Fruit fly (Drosophila melanogaster) whole organism, embryonic: ENCODE measurements around the gene CG9837.

Experiments used
- BEAF-32 ChIP-seq: fragments of 200-800 bp; sonication (Bioruptor generic); optimal IDR thresholded peaks from 3 replicates; lab custom pipeline; 2017; ENCODE audit warnings: missing biosample characterization, missing genetic modification characterization, mild to moderate bottlenecking, moderate library complexity, missing genetic modification reagents
- CG15269 ChIP-seq: fragments of 200-800 bp; sonication (Bioruptor generic); optimal IDR thresholded peaks from 2 replicates; lab custom pipeline; 2018; ENCODE audit warnings: missing biosample characterization, mild to moderate bottlenecking, missing genetic modification characterization, moderate library complexity
- CG32767 ChIP-seq: fragments of 200-800 bp; sonication (Bioruptor generic); IDR thresholded peaks from 2 replicates; pipeline ENCODE4 v1.3.6; 2022; ENCODE audit warnings: missing biosample characterization, missing genetic modification characterization
- Camta ChIP-seq: fragments of 200-800 bp; sonication (Bioruptor generic); optimal IDR thresholded peaks from 2 replicates; lab custom pipeline; 2016; ENCODE audit warnings: missing biosample characterization, missing genetic modification characterization
- CkIIα-i1 ChIP-seq: fragments of 200-800 bp; sonication (Bioruptor generic); IDR thresholded peaks from 2 replicates; pipeline ENCODE4 v1.3.6; 2022; ENCODE audit warnings: missing biosample characterization, missing genetic modification characterization
- GATAe ChIP-seq: fragments of 200-800 bp; sonication (Bioruptor generic); conservative IDR thresholded peaks from 2 replicates; pipeline ENCODE4 v1.3.6; 2022; ENCODE audit warnings: missing biosample characterization, missing genetic modification characterization
- MTF-1 ChIP-seq: fragments of 200-800 bp; sonication (Bioruptor generic); optimal IDR thresholded peaks from 2 replicates; lab custom pipeline; 2018; ENCODE audit warnings: missing biosample characterization, mild to moderate bottlenecking, missing genetic modification characterization, borderline replicate concordance
- Nf-YA ChIP-seq: fragments of 200-800 bp; sonication (Bioruptor generic); IDR thresholded peaks from 2 replicates; pipeline ENCODE4 v1.3.6; 2022; ENCODE audit warnings: missing biosample characterization, missing genetic modification characterization
- Oaz ChIP-seq: fragments of 200-800 bp; sonication (Bioruptor generic); IDR thresholded peaks from 2 replicates; pipeline ENCODE4 v1.3.6; 2022; ENCODE audit warnings: missing biosample characterization, missing genetic modification characterization
- ab ChIP-seq: fragments of 200-800 bp; sonication (Bioruptor generic); optimal IDR thresholded peaks from 2 replicates; lab custom pipeline; 2016; ENCODE audit warnings: missing biosample characterization, missing genetic modification characterization
- aop ChIP-seq: fragments of 200-800 bp; sonication (Bioruptor generic); IDR thresholded peaks from 2 replicates; pipeline ENCODE4 v1.3.6; 2022; ENCODE audit warnings: missing biosample characterization, missing genetic modification characterization
- ara ChIP-seq: fragments of 200-800 bp; sonication (Bioruptor generic); IDR thresholded peaks from 2 replicates; pipeline ENCODE4 v1.3.6; 2022; ENCODE audit warnings: missing biosample characterization, missing genetic modification characterization
- unpg ChIP-seq: fragments of 200-800 bp; sonication (Bioruptor generic); optimal IDR thresholded peaks from 3 replicates; lab custom pipeline; 2018; ENCODE audit warnings: missing biosample characterization, mild to moderate bottlenecking, missing genetic modification characterization, moderate library complexity

- no peak for TF ChIP-seq Oaz (GFP tag; lab: Robert Waterston, UW)
- no peak for TF ChIP-seq ab (GFP tag; lab: Kevin White, UChicago)
- no peak for TF ChIP-seq CG32767 (GFP tag; lab: Robert Waterston, UW)
- TF ChIP-seq BEAF-32 (GFP tag; lab: Kevin White, UChicago), result no peak
- no peak for TF ChIP-seq MTF-1 (GFP tag; lab: Kevin White, UChicago)
- TF ChIP-seq GATAe (GFP tag; lab: Robert Waterston, UW), result no peak
- TF ChIP-seq ara (GFP tag; lab: Robert Waterston, UW), result no peak
- no peak for TF ChIP-seq CG15269 (tag; lab: Kevin White, UChicago)
- no peak for TF ChIP-seq CkIIα-i1 (GFP tag; lab: Robert Waterston, UW)
- TF ChIP-seq Camta (GFP tag; lab: Kevin White, UChicago), result no peak
- no peak for TF ChIP-seq aop (GFP tag; lab: Robert Waterston, UW)
- TF ChIP-seq unpg (GFP tag; lab: Kevin White, UChicago), result no peak
- no peak for TF ChIP-seq Nf-YA (GFP tag; lab: Robert Waterston, UW)
These were observed 6.3 kb downstream of the CG9837 start for dm6 chr3R:8807048-8807447.
